Fruit fly (Drosophila melanogaster): ENCODE data around the gene COX5B.

dm6 chr2L:6559131-6559530 lies 1.5 kb downstream of the COX5B start, which contains the start of gene COX5BL:
- TF ChIP-seq toe (GFP tag; optimal IDR thresholded peaks at IDR 0.05) (no peak), tj (GFP tag; optimal IDR thresholded peaks at IDR 0.05) (no peak), Mnt (GFP tag; optimal IDR thresholded peaks at IDR 0.05) (no peak), kay (GFP tag; ENCODE audit: borderline replicate concordance) (no peak), CG1620 (GFP tag; optimal IDR thresholded peaks at IDR 0.05) (no peak), CG5204 (GFP tag; optimal IDR thresholded peaks at IDR 0.05) (no peak), ovo (GFP tag; optimal IDR thresholded peaks at IDR 0.05) (no peak), cnc (optimal IDR thresholded peaks at IDR 0.05) (no peak), Hr96 (GFP tag; optimal IDR thresholded peaks at IDR 0.05) (no peak)
